Worm (Caenorhabditis elegans): ENCODE results near the gene T28F3.5.

Gene T28F3.5

DNA sequence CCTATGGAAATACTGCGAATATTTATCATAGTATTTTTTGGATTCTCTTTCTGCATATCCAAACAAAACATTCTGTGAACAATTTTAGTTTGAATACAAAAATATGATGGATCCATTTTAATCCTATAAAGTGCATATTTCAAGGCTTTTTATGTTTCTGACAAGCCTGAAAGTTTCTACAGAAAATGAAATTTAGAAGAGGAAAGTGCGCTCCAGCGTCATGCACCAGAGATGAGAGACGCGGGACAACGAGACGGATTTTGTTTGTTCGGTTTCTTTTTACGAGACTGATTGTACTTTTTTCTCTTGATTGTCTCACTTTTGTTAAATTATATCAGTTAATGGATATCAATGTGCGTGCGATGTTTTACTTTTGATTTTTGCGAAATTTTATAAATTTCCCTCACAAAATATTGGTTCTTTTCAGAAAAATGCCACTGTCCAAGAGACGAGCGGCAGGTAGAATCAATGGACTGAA, 36.5 kb downstream of the T28F3.5 start, which contains the start of gene C49C3.6 (continued):
- TF ChIP-seq rbr-2 (tag; optimal IDR thresholded peaks at IDR 0.05): no peak
- no peak for TF ChIP-seq Y5F2A.4 (GFP tag; optimal IDR thresholded peaks at IDR 0.05)
- TF ChIP-seq mxl-2 (GFP tag; conservative IDR thresholded peaks at IDR 0.05): no peak
- no peak for TF ChIP-seq daf-16 (GFP tag; optimal IDR thresholded peaks at IDR 0.05)
- peak; percentile 1 for TF ChIP-seq daf-16 (tag; optimal IDR thresholded peaks at IDR 0.05)
- no peak for TF ChIP-seq ctbp-1 (GFP tag; IDR thresholded peaks at IDR 0.05)
- TF ChIP-seq ceh-32 (tag; optimal IDR thresholded peaks at IDR 0.05; ENCODE audit: poor library complexity): no peak
- no peak for TF ChIP-seq lin-15B (tag; optimal IDR thresholded peaks at IDR 0.05)
- TF ChIP-seq madf-9 (GFP tag; conservative IDR thresholded peaks at IDR 0.05): no peak
- no peak for TF ChIP-seq F26F4.8 (GFP tag; conservative IDR thresholded peaks at IDR 0.05)
- TF ChIP-seq sdz-12 (GFP tag; optimal IDR thresholded peaks at IDR 0.05): no peak
- TF ChIP-seq ztf-11 (tag; optimal IDR thresholded peaks at IDR 0.05): no peak
- TF ChIP-seq F49E8.2 (tag; optimal IDR thresholded peaks at IDR 0.05; ENCODE audit: borderline replicate concordance): no peak
- no peak for TF ChIP-seq pha-4 (GFP tag; IDR thresholded peaks at IDR 0.05)
- TF ChIP-seq pha-4 (tag; optimal IDR thresholded peaks at IDR 0.05): no peak
- TF ChIP-seq ceh-28 (tag; optimal IDR thresholded peaks at IDR 0.05): no peak
- peak; percentile 72 for TF ChIP-seq lin-38 (GFP tag; IDR thresholded peaks at IDR 0.05)
- TF ChIP-seq madf-5 (GFP tag; IDR thresholded peaks at IDR 0.05): no peak
- no peak for TF ChIP-seq lin-29 (GFP tag; IDR thresholded peaks at IDR 0.05)
- no peak for TF ChIP-seq mdl-1 (tag; optimal IDR thresholded peaks at IDR 0.05)
- TF ChIP-seq egl-27 (tag; optimal IDR thresholded peaks at IDR 0.05): no peak
- TF ChIP-seq F44E2.7 (GFP tag; IDR thresholded peaks at IDR 0.05): no peak
- no peak for TF ChIP-seq daf-8 (GFP tag; IDR thresholded peaks at IDR 0.05)

DNA sequence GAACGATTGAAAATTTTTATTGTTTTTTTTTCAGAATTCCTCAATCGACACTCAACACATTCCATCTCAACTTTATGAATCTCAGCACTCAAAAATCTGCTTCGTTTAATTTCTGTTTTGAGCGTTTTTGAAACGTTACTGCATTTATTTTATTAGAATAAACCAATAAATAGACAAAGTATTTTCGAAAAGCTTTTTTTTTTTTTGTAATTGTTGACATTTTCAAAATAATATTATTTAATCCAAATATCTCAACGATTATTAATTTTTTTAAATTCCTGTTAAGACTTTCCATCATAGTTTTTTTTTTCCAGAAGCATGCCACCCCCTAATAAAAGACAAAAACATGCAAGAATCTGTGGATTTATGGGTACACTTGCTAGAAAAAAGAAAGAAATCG, 37.7 kb downstream of the T28F3.5 start, which contains the start of gene C49C3.7:
C49C3.7 (plus strand) TSS at position 301 of the 400 bp plus-strand sequence.
- TF ChIP-seq hlh-30 (tag; optimal IDR thresholded peaks at IDR 0.05; ENCODE audit: insufficient read depth) (no peak), mes-2 (tag; optimal IDR thresholded peaks at IDR 0.05; ENCODE audit: poor library complexity, severe bottlenecking) (no peak), aha-1 (tag) (peak; percentile 86), mdt-29 (GFP tag; IDR thresholded peaks at IDR 0.05) (no peak), dve-1 (tag; optimal IDR thresholded peaks at IDR 0.05; ENCODE audit: insufficient read depth) (no peak)

DNA sequence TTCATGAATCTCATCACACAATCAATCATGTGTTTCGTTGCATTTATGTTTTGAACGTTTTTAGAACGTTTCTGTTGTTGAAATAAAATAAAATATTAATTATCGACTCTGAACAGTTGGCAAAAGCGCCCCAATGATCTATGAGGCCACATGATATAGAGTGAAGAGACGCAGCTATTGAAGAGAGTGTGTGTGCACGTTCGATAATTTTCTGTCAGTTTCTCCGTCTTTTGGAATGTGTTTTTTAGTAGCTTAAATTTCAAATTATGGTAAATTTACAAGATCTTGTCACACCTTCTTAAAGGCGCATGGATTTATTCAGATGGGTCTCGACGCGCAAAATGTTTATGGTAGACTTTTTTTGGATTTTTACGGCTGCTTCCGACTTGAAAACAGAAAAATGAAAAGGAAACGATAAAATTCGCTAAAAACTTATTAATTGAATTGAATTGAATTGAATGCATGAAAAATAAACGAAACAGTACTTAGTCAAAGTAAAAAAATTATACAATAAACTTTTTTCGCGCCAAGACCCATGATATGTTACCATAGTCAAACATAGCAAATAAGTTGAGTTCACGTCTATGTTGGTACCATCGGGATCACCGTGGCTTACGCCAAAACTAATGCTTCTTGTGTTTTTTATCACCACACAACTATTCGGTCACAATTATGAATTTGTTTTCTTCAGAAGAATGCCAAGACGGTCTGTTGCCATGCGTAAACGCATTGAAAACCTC, 39.1 kb downstream of the T28F3.5 start, which contains the start of gene C49C3.15:
C49C3.15 (plus strand) TSS at position 690 of the 740 bp plus-strand sequence.
- TF ChIP-seq aly-2 (tag; optimal IDR thresholded peaks at IDR 0.05) (no peak), mxl-3 (GFP tag; optimal IDR thresholded peaks at IDR 0.05) (no peak), nhr-28 (tag; optimal IDR thresholded peaks at IDR 0.05) (peak; percentile 21), ces-1 (GFP tag; optimal IDR thresholded peaks at IDR 0.05) (no peak), lsy-2 (tag; optimal IDR thresholded peaks at IDR 0.05) (peak in 1 of 2 experiments; percentile 54), ztf-7 (tag; optimal IDR thresholded peaks at IDR 0.05) (no peak), unc-39 (tag; optimal IDR thresholded peaks at IDR 0.05) (no peak), hif-1 (tag; optimal IDR thresholded peaks at IDR 0.05) (peak in 1 of 2 experiments; percentile 83), nhr-42 (GFP tag; IDR thresholded peaks at IDR 0.05) (no peak), ceh-32 (tag; optimal IDR thresholded peaks at IDR 0.05; ENCODE audit: poor library complexity) (no peak), ama-1 (optimal IDR thresholded peaks at IDR 0.05) (no peak), pha-4 (GFP tag; IDR thresholded peaks at IDR 0.05) (no peak), pha-4 (tag; optimal IDR thresholded peaks at IDR 0.05) (no peak), rbr-2 (tag; optimal IDR thresholded peaks at IDR 0.05) (peak; percentile 10), lim-7 (GFP tag; IDR thresholded peaks at IDR 0.05) (no peak), ceh-20 (GFP tag; IDR thresholded peaks at IDR 0.05) (no peak), Y5F2A.4 (GFP tag; optimal IDR thresholded peaks at IDR 0.05) (no peak), set-16 (GFP tag; IDR thresholded peaks at IDR 0.05) (no peak), daf-8 (GFP tag; IDR thresholded peaks at IDR 0.05) (no peak), ZK337.2 (GFP tag; IDR thresholded peaks at IDR 0.05) (no peak), dve-1 (tag; optimal IDR thresholded peaks at IDR 0.05; ENCODE audit: insufficient read depth) (peak; percentile 45), daf-16 (GFP tag; optimal IDR thresholded peaks at IDR 0.05) (no peak), daf-16 (tag; optimal IDR thresholded peaks at IDR 0.05) (peak; percentile 23), mdl-1 (tag; optimal IDR thresholded peaks at IDR 0.05) (peak in 1 of 2 experiments; percentile 10), mep-1 (tag; optimal IDR thresholded peaks at IDR 0.05) (peak; percentile 42), F10B5.3 (tag; optimal IDR thresholded peaks at IDR 0.05) (no peak), dmd-8 (GFP tag; IDR thresholded peaks at IDR 0.05) (no peak), ceh-28 (tag; optimal IDR thresholded peaks at IDR 0.05) (no peak), mes-2 (tag; optimal IDR thresholded peaks at IDR 0.05; ENCODE audit: poor library complexity, severe bottlenecking) (peak; percentile 47), lin-38 (GFP tag; IDR thresholded peaks at IDR 0.05) (peak; percentile 48; the same call in 1 of the 2 replicates)
